Worm (Caenorhabditis elegans): ENCODE measurements around the gene subs-4.

DNA sequence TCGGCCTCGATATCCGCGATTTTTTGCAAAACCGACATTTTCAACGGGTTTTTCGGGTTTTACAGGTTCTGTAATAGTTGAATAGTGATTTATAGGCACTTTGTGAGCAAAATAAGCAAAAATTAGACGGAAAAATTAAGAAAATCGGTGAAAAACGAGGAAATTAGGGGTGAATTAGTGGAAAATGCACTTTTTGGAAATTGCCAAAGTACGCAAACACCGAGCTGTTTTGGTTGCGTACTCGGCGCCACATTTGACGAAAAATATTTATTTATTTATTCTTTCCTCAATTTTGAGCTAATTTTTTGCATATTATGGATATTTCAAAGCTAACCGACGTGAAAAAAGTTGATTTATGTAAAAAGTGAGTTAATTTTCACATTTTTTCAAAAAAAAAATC lies 39.0 kb upstream of the subs-4 start, which contains the start of the genes T28D6.6 and pen-2:
- TF ChIP-seq aly-2 (tag; optimal IDR thresholded peaks at IDR 0.05) (no peak), zag-1 (tag; optimal IDR thresholded peaks at IDR 0.05) (no peak), R02D3.7 (tag; optimal IDR thresholded peaks at IDR 0.05) (no peak)
